Worm (Caenorhabditis elegans) whole organism, late embryonic: Measurements from ENCODE around the gene K02E11.10.

Experiments
- ceh-14 ChIP-seq: sonication (generic microtip); optimal IDR thresholded peaks from 2 replicates; lab custom pipeline; 2016; ENCODE audit warnings: missing genotype, missing genetic modification characterization, missing compliant biosample characterization
- ceh-30 ChIP-seq: fragments of 150-350 bp; optimal IDR thresholded peaks from 2 replicates; lab custom pipeline; 2014; ENCODE audit warnings: missing biosample characterization, missing genetic modification characterization
- pag-3 ChIP-seq: sonication (generic microtip); optimal IDR thresholded peaks from 2 replicates; lab custom pipeline; 2016; ENCODE audit warnings: missing compliant biosample characterization, missing genetic modification characterization, borderline replicate concordance
- pha-4 ChIP-seq: fragments of 150-350 bp; optimal IDR thresholded peaks from 2 replicates; lab custom pipeline; 2018; ENCODE audit warnings: missing biosample characterization, missing genetic modification reagents, missing genetic modification characterization
- pqm-1 ChIP-seq: sonication (generic microtip); optimal IDR thresholded peaks from 2 replicates; lab custom pipeline; 2016; ENCODE audit warnings: missing genetic modification characterization, missing compliant biosample characterization
- tbx-2 ChIP-seq: sonication (generic microtip); optimal IDR thresholded peaks from 2 replicates; lab custom pipeline; 2016; ENCODE audit warnings: missing genetic modification characterization, missing compliant biosample characterization
- unc-86 ChIP-seq: sonication (generic microtip); optimal IDR thresholded peaks from 2 replicates; lab custom pipeline; 2016; ENCODE audit warnings: missing genetic modification characterization, missing compliant biosample characterization

DNA sequence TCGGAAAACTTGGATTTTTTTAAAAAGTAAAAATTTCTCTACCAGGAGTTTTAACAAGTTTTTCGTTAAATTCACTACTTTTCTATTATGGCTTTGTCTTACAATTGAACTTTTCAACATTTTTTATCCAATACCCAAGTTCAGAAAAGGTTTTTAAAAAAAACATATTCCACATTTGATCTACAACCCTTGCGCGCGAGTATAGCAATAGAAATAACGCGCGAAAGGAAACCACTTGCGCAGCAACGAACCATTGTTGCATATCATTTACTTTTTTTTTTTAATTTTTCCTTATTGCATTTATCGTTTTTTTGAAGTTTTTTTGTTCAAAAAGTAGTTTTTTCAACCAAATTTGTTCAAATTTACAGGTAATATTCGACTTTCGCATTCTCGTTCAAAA, 44.9 kb upstream of the K02E11.10 start, which contains the start of gene F40G12.11:
- TF ChIP-seq pag-3 (no peak), tbx-2 (tag; lab: Kevin White, UChicago) (no peak), pqm-1 (tag; lab: Kevin White, UChicago) (no peak), ceh-30 (tag; lab: Kevin White, UChicago) (no peak), pha-4 (tag; lab: Kevin White, UChicago) (no peak), unc-86 (tag; lab: Kevin White, UChicago) (no peak), ceh-14 (tag; lab: Kevin White, UChicago) (no peak)
